Fruit fly (Drosophila melanogaster) whole organism, embryonic: Measurements from ENCODE around the gene CG2321.

Experiments
- Antp ChIP-seq: fragments of 200-800 bp; sonication (Bioruptor generic); optimal IDR thresholded peaks from 3 replicates; lab custom pipeline; 2016; ENCODE audit warnings: missing biosample characterization, missing genetic modification characterization
- Awh ChIP-seq: fragments of 200-800 bp; sonication (Bioruptor generic); IDR thresholded peaks from 2 replicates; pipeline ENCODE4, ENCODE4 v1.3.6; 2022; ENCODE audit warnings: missing biosample characterization, missing genetic modification characterization
- CG10543 ChIP-seq: fragments of 200-800 bp; sonication (Bioruptor generic); optimal IDR thresholded peaks from 3 replicates; lab custom pipeline; 2017; ENCODE audit warnings: missing biosample characterization, mild to moderate bottlenecking, missing genetic modification characterization, moderate library complexity
- CG11695 ChIP-seq: fragments of 200-800 bp; sonication (Bioruptor generic); IDR thresholded peaks from 3 replicates; pipeline ENCODE4 v1.3.6; 2022; ENCODE audit warnings: missing biosample characterization, missing genetic modification characterization
- CG12659 ChIP-seq: fragments of 200-800 bp; sonication (Bioruptor generic); optimal IDR thresholded peaks from 3 replicates; lab custom pipeline; 2017; ENCODE audit warnings: mild to moderate bottlenecking, missing biosample characterization, missing genetic modification reagents, missing genetic modification characterization
- CG32532 ChIP-seq: fragments of 200-800 bp; sonication (Bioruptor generic); IDR thresholded peaks from 2 replicates; pipeline ENCODE4 v1.3.6; 2022; ENCODE audit warnings: missing biosample characterization, missing genetic modification characterization
- D19B ChIP-seq: fragments of 200-800 bp; sonication (Bioruptor generic); optimal IDR thresholded peaks from 2 replicates; lab custom pipeline; 2017; ENCODE audit warnings: missing biosample characterization, mild to moderate bottlenecking, missing genetic modification characterization
- Hr39 ChIP-seq: fragments of >200 bp; optimal IDR thresholded peaks from 2 replicates; lab custom pipeline; 2017
- Trl ChIP-seq, 3 experiments: fragments of >200 bp in 2 of 3; fragments of 200-800 bp in 1 of 3; sonication (Bioruptor generic) in 1 of 3; optimal IDR thresholded peaks; 2 replicates in 1 of 3; 3 replicates in 2 of 3; lab custom pipeline; 2016 to 2017; ENCODE audit warnings: missing biosample characterization in 1 of 3, missing genetic modification characterization in 1 of 3
- gce ChIP-seq: fragments of 200-800 bp; sonication (Bioruptor generic); IDR thresholded peaks from 3 replicates; pipeline ENCODE4 v1.3.6; 2022; ENCODE audit warnings: missing biosample characterization, missing genetic modification characterization
- lmd ChIP-seq: fragments of 200-800 bp; sonication (Bioruptor generic); IDR thresholded peaks from 2 replicates; pipeline ENCODE4 v1.3.6; 2022; ENCODE audit warnings: missing biosample characterization, missing genetic modification characterization
- mirr ChIP-seq: fragments of 200-800 bp; sonication (Bioruptor generic); optimal IDR thresholded peaks from 3 replicates; lab custom pipeline; 2018; ENCODE audit warnings: missing biosample characterization, mild to moderate bottlenecking, missing genetic modification characterization
- schlank ChIP-seq: fragments of 200-800 bp; sonication (Bioruptor generic); optimal IDR thresholded peaks from 2 replicates; lab custom pipeline; 2018; ENCODE audit warnings: missing biosample characterization, mild to moderate bottlenecking, missing genetic modification characterization

DNA sequence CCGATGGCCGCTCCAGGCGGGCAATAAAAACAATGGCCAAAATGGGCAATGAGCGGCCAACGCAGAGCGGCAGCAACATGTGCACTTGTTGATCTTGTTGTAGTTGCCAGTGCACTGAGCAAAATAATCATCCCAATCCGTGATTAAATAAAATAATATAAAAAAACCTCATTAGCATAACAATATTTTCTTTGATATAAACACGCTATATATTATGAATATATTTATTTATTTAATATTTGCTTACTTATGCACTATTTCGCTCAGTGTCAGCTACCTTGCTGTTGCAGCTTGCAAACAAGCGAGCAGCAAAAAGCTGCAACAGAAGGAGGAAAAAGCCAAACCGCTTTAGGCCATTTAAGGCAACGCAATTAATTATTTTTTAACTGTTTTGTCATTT, 30.3 kb upstream of the CG2321 start:
- no peak for TF ChIP-seq mirr (GFP tag; lab: Kevin White, UChicago)
- no peak for TF ChIP-seq CG10543 (GFP tag; lab: Kevin White, UChicago)
- TF ChIP-seq Trl (optimal IDR thresholded peaks at IDR 0.05; lab: Kevin White, UChicago), result no peak
- no peak for TF ChIP-seq Trl (GFP tag; optimal IDR thresholded peaks at IDR 0.05; lab: Kevin White, UChicago)
- 0 out of 2 replicates have a peak, but pooled peaks have one; percentile 28 for TF ChIP-seq Awh (GFP tag; lab: Robert Waterston, UW)
- no peak for TF ChIP-seq Antp (GFP tag; lab: Kevin White, UChicago)
- no peak for TF ChIP-seq D19B (GFP tag; lab: Kevin White, UChicago)
- TF ChIP-seq CG11695, result no peak
- TF ChIP-seq CG12659 (GFP tag; lab: Kevin White, UChicago), result no peak
- TF ChIP-seq lmd (GFP tag; lab: Robert Waterston, UW), result no peak
- no peak for TF ChIP-seq gce (GFP tag; lab: Robert Waterston, UW)
- no peak for TF ChIP-seq Hr39 (lab: Kevin White, UChicago)
- no peak for TF ChIP-seq schlank (tag; lab: Kevin White, UChicago)
- no peak for TF ChIP-seq CG32532 (GFP tag; lab: Robert Waterston, UW)
